Worm (Caenorhabditis elegans) whole organism, L1 larva: ENCODE data around the gene Y39E4A.1.
A peak's percentile ranks its signal among the peaks of the same experiment; 100 is the strongest.

ENCODE experiments used
- C16A3.4 ChIP-seq: fragments of 150-350 bp; optimal IDR thresholded peaks from 2 replicates; lab custom pipeline; 2014; ENCODE audit warnings: missing biosample characterization, missing genetic modification characterization
- F16B12.6 ChIP-seq: fragments of 150-350 bp; optimal IDR thresholded peaks from 2 replicates; lab custom pipeline; 2014; ENCODE audit warnings: missing biosample characterization, missing genetic modification characterization
- aha-1 ChIP-seq: fragments of 150-350 bp; optimal IDR thresholded peaks from 2 replicates; lab custom pipeline; 2014; ENCODE audit warnings: missing biosample characterization, missing genetic modification characterization
- alr-1 ChIP-seq: fragments of 200-800 bp; sonication (Bioruptor generic); optimal IDR thresholded peaks from 2 replicates; lab custom pipeline; 2018; ENCODE audit warnings: borderline replicate concordance, mild to moderate bottlenecking, missing genetic modification characterization, missing compliant biosample characterization
- blmp-1 ChIP-seq: fragments of 150-350 bp; optimal IDR thresholded peaks from 2 replicates; lab custom pipeline; 2014; ENCODE audit warnings: missing biosample characterization, missing genetic modification characterization
- ceh-8 ChIP-seq: fragments of 200-800 bp; sonication (Bioruptor generic); optimal IDR thresholded peaks from 2 replicates; lab custom pipeline; 2018; ENCODE audit warnings: mild to moderate bottlenecking, missing genetic modification characterization, moderate library complexity, missing compliant biosample characterization
- ceh-88 ChIP-seq: fragments of 200-800 bp; sonication (Bioruptor generic); IDR thresholded peaks from 2 replicates; pipeline ENCODE4 v1.3.6; 2022; ENCODE audit warnings: missing genetic modification characterization, missing compliant biosample characterization
- ceh-90 ChIP-seq: sonication (generic microtip); optimal IDR thresholded peaks from 2 replicates; lab custom pipeline; 2016; ENCODE audit warnings: missing genetic modification characterization, missing compliant biosample characterization
- dpl-1 ChIP-seq, 3 experiments: fragments of 150-350 bp in 2 of 3; sonication (generic microtip) in 1 of 3; optimal IDR thresholded peaks; 2 replicates each; lab custom pipeline; 2014 to 2017; ENCODE audit warnings: missing biosample characterization in 3 of 3, missing genetic modification characterization in 3 of 3, missing genetic modification reagents in 3 of 3
- dsc-1 ChIP-seq: sonication (generic microtip); optimal IDR thresholded peaks from 2 replicates; lab custom pipeline; 2016; ENCODE audit warnings: mild to moderate bottlenecking, missing genetic modification characterization, missing compliant biosample characterization
- efl-1 ChIP-seq, 4 experiments: fragments of 150-350 bp; optimal IDR thresholded peaks in 3 of 4; peaks in 1 of 4; 1 replicate in 1 of 4; 2 replicates in 3 of 4; lab custom pipeline; 2014; ENCODE audit warnings: missing biosample characterization in 2 of 4, missing genetic modification characterization in 2 of 4, missing genetic modification reagents in 2 of 4
- egl-27 ChIP-seq, 2 experiments: fragments of 150-350 bp in 1 of 2; sonication (generic microtip); optimal IDR thresholded peaks; 3 replicates each; lab custom pipeline; 2017 to 2018; ENCODE audit warnings: missing biosample characterization in 2 of 2, missing genetic modification characterization in 2 of 2, missing genetic modification reagents in 2 of 2
- elt-2 ChIP-seq: sonication (generic microtip); optimal IDR thresholded peaks from 2 replicates; lab custom pipeline; 2016; ENCODE audit warnings: missing genetic modification characterization, mild to moderate bottlenecking, inconsistent platforms, missing compliant biosample characterization, missing genetic modification reagents
- elt-3 ChIP-seq, 6 experiments: fragments of 150-350 bp in 1 of 6; sonication (generic microtip); optimal IDR thresholded peaks; 2 replicates each; lab custom pipeline; 2017 to 2018; ENCODE audit warnings: missing biosample characterization in 6 of 6, missing genetic modification characterization in 6 of 6, inconsistent platforms in 1 of 6
- fkh-10 ChIP-seq: sonication (generic microtip); optimal IDR thresholded peaks from 2 replicates; lab custom pipeline; 2017; ENCODE audit warnings: missing biosample characterization, missing genetic modification reagents, missing genetic modification characterization
- fkh-8 ChIP-seq: sonication (generic microtip); optimal IDR thresholded peaks from 2 replicates; lab custom pipeline; 2016; ENCODE audit warnings: mild to moderate bottlenecking, missing genetic modification characterization, missing compliant biosample characterization
- hlh-17 ChIP-seq: fragments of 200-800 bp; sonication (Bioruptor generic); optimal IDR thresholded peaks from 2 replicates; lab custom pipeline; 2018; ENCODE audit warnings: missing genetic modification characterization, mild to moderate bottlenecking, missing compliant biosample characterization, moderate library complexity, borderline replicate concordance
- hlh-4 ChIP-seq: sonication (generic microtip); optimal IDR thresholded peaks from 2 replicates; lab custom pipeline; 2016; ENCODE audit warnings: mild to moderate bottlenecking, missing genetic modification characterization, missing compliant biosample characterization
- hpl-2 ChIP-seq: fragments of 150-350 bp; optimal IDR thresholded peaks from 2 replicates; lab custom pipeline; 2014; ENCODE audit warnings: missing biosample characterization, missing genetic modification reagents, missing genetic modification characterization
- irx-1 ChIP-seq: sonication (generic microtip); optimal IDR thresholded peaks from 2 replicates; lab custom pipeline; 2016; ENCODE audit warnings: missing genetic modification characterization, missing compliant biosample characterization
- jun-1 ChIP-seq: fragments of 150-350 bp; optimal IDR thresholded peaks from 2 replicates; lab custom pipeline; 2014; ENCODE audit warnings: missing biosample characterization, missing genetic modification reagents, missing genetic modification characterization
- lin-13 ChIP-seq: fragments of 150-350 bp; optimal IDR thresholded peaks from 2 replicates; lab custom pipeline; 2014; ENCODE audit warnings: missing biosample characterization, missing genetic modification reagents, missing genetic modification characterization
- lin-35 ChIP-seq, 2 experiments: fragments of 150-350 bp; optimal IDR thresholded peaks; 2 replicates each; lab custom pipeline; 2014; ENCODE audit warnings: missing biosample characterization in 2 of 2, missing genetic modification characterization in 2 of 2, missing genetic modification reagents in 2 of 2
- lsy-2 ChIP-seq, 2 experiments: fragments of 150-350 bp; optimal IDR thresholded peaks; 2 replicates each; lab custom pipeline; 2014; ENCODE audit warnings: missing biosample characterization in 2 of 2, missing genetic modification characterization in 2 of 2
- mab-9 ChIP-seq: fragments of 200-800 bp; sonication (Bioruptor generic); IDR thresholded peaks from 2 replicates; pipeline ENCODE4 v1.3.6; 2022; ENCODE audit warnings: missing genetic modification reagents, missing genetic modification characterization, missing compliant biosample characterization
- mdl-1 ChIP-seq, 2 experiments: fragments of 150-350 bp; optimal IDR thresholded peaks; 2 replicates each; lab custom pipeline; 2014 to 2017; ENCODE audit warnings: missing biosample characterization in 2 of 2, missing genetic modification characterization in 2 of 2, inconsistent platforms in 1 of 2
- nhr-11 ChIP-seq: fragments of 150-350 bp; optimal IDR thresholded peaks from 2 replicates; lab custom pipeline; 2014; ENCODE audit warnings: missing biosample characterization, missing genetic modification characterization
- nhr-12 ChIP-seq: sonication (generic microtip); optimal IDR thresholded peaks from 2 replicates; lab custom pipeline; 2017; ENCODE audit warnings: missing biosample characterization, missing genetic modification characterization
- nhr-19 ChIP-seq: fragments of 200-800 bp; sonication (Bioruptor generic); conservative IDR thresholded peaks from 2 replicates; pipeline ENCODE4 v1.3.6; 2022; ENCODE audit warnings: missing genetic modification characterization, missing compliant biosample characterization
- nhr-20 ChIP-seq: sonication (generic microtip); optimal IDR thresholded peaks from 2 replicates; lab custom pipeline; 2016; ENCODE audit warnings: mild to moderate bottlenecking, missing genetic modification characterization, missing compliant biosample characterization
- nhr-47 ChIP-seq: sonication (generic microtip); optimal IDR thresholded peaks from 2 replicates; lab custom pipeline; 2016; ENCODE audit warnings: mild to moderate bottlenecking, missing genetic modification characterization, moderate library complexity, missing compliant biosample characterization
- nhr-71 ChIP-seq: sonication (generic microtip); optimal IDR thresholded peaks from 2 replicates; lab custom pipeline; 2016; ENCODE audit warnings: mild to moderate bottlenecking, missing genetic modification characterization, moderate library complexity, missing compliant biosample characterization
- nhr-77 ChIP-seq: fragments of 150-350 bp; optimal IDR thresholded peaks from 2 replicates; lab custom pipeline; 2014; ENCODE audit warnings: missing biosample characterization, missing genetic modification characterization
- nhr-85 ChIP-seq: sonication (generic microtip); peaks from one replicate; lab custom pipeline; 2016; ENCODE audit warnings: missing genetic modification characterization, inconsistent platforms, missing compliant biosample characterization
- nhr-90 ChIP-seq: sonication (generic microtip); optimal IDR thresholded peaks from 2 replicates; lab custom pipeline; 2016; ENCODE audit warnings: mild to moderate bottlenecking, missing genetic modification characterization, missing compliant biosample characterization; ENCODE audit not compliant: poor library complexity
- pag-3 ChIP-seq: sonication (generic microtip); optimal IDR thresholded peaks from 2 replicates; lab custom pipeline; 2017; ENCODE audit warnings: missing genetic modification characterization, mild to moderate bottlenecking, missing compliant biosample characterization, antibody characterized with exemption, borderline replicate concordance; ENCODE audit not compliant: insufficient read depth
- pax-3 ChIP-seq: fragments of 200-800 bp; sonication (Bioruptor generic); optimal IDR thresholded peaks from 2 replicates; lab custom pipeline; 2018; ENCODE audit warnings: mild to moderate bottlenecking, missing genetic modification characterization, moderate library complexity, missing compliant biosample characterization
- rnt-1 ChIP-seq: sonication (generic microtip); optimal IDR thresholded peaks from 2 replicates; lab custom pipeline; 2016; ENCODE audit warnings: mild to moderate bottlenecking, missing genetic modification characterization, moderate library complexity, missing compliant biosample characterization
- swsn-7 ChIP-seq: sonication (generic microtip); optimal IDR thresholded peaks from 2 replicates; lab custom pipeline; 2016; ENCODE audit warnings: missing genetic modification characterization, missing compliant biosample characterization
- tbx-2 ChIP-seq: sonication (generic microtip); optimal IDR thresholded peaks from 2 replicates; lab custom pipeline; 2016; ENCODE audit warnings: missing genetic modification characterization, missing compliant biosample characterization
- unc-62 ChIP-seq: fragments of 150-350 bp; optimal IDR thresholded peaks from 2 replicates; lab custom pipeline; 2014; ENCODE audit warnings: missing biosample characterization, missing genetic modification reagents, missing genetic modification characterization
- vab-15 ChIP-seq: sonication (generic microtip); optimal IDR thresholded peaks from 2 replicates; lab custom pipeline; 2017; ENCODE audit warnings: missing genotype, mild to moderate bottlenecking, missing genetic modification characterization, missing compliant biosample characterization
- zag-1 ChIP-seq: fragments of 150-350 bp; optimal IDR thresholded peaks from 2 replicates; lab custom pipeline; 2014; ENCODE audit warnings: missing biosample characterization, missing genetic modification characterization
- ztf-11 ChIP-seq, 2 experiments: sonication (generic microtip); optimal IDR thresholded peaks; 2 replicates each; lab custom pipeline; 2016 to 2017; ENCODE audit warnings: missing genetic modification characterization in 2 of 2, missing biosample characterization in 1 of 2, missing compliant biosample characterization in 1 of 2
- ztf-4 ChIP-seq: fragments of 150-350 bp; optimal IDR thresholded peaks from 2 replicates; lab custom pipeline; 2014; ENCODE audit warnings: missing biosample characterization, missing genetic modification characterization

Y39E4A.1 gene

ce11 chrIII:12952615-12953014, 1.4 kb downstream of the Y39E4A.1 start:
- TF ChIP-seq rnt-1 (no peak), ceh-8 (GFP tag; lab: Kevin White, UChicago) (no peak), mab-9 (no peak), lsy-2 (tag; optimal IDR thresholded peaks at IDR 0.05; lab: Kevin White, UChicago) (no peak), swsn-7 (tag; lab: Kevin White, UChicago) (no peak), fkh-8 (tag; lab: Kevin White, UChicago) (no peak), irx-1 (tag; lab: Kevin White, UChicago) (no peak), nhr-47 (tag; lab: Kevin White, UChicago) (no peak), unc-62 (GFP tag; lab: Kevin White, UChicago) (no peak), nhr-20 (tag; lab: Kevin White, UChicago) (no peak), elt-3 (tag; optimal IDR thresholded peaks at IDR 0.05; lab: Kevin White, UChicago) (no peak)

DNA sequence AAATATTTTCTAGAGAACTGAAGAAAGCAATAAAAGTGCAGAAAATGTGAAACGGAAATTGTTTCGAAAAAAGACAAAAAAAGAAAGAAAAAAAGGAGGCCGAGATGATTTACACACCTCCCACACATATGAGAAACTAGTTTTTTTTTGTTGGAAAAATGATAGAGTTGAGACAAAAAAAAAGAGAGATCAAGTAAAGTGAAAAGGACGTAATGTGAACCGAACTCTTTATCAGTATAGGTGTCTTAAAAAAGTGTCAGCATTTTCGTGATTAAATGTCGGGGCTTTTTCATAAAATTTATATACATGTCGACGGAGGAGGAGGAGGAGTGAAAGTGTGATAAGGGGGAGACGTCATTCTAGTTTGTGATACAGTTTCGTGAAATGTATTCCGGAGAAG, 8.1 kb downstream of the Y39E4A.1 start:
- TF ChIP-seq pag-3 (tag; lab: Kevin White, UChicago) = no peak
- no peak for TF ChIP-seq ceh-90
- TF ChIP-seq elt-3 (tag; optimal IDR thresholded peaks at IDR 0.05; lab: Kevin White, UChicago) = peak in 1 of 6 experiments; percentile 2
- TF ChIP-seq C16A3.4 = no peak
- no peak for TF ChIP-seq fkh-8 (tag; lab: Kevin White, UChicago)
- TF ChIP-seq ztf-4 = no peak
- TF ChIP-seq nhr-90 (tag; lab: Kevin White, UChicago) = peak; percentile 9
- TF ChIP-seq F16B12.6 (tag; lab: Kevin White, UChicago) = no peak
- TF ChIP-seq jun-1 (tag; lab: Kevin White, UChicago) = no peak
- no peak for TF ChIP-seq efl-1 (optimal IDR thresholded peaks at IDR 0.05; lab: Kevin White, UChicago)
- TF ChIP-seq efl-1 (GFP tag; optimal IDR thresholded peaks at IDR 0.05 in 1 of 2; lab: Kevin White, UChicago) = peak in 1 of 2 experiments; percentile 77
- TF ChIP-seq dpl-1 (GFP tag; optimal IDR thresholded peaks at IDR 0.05; lab: Kevin White, UChicago) = no peak
- TF ChIP-seq blmp-1 = peak; percentile 21
- TF ChIP-seq ceh-88 (GFP tag; lab: Robert Waterston, UW) = no peak
- TF ChIP-seq nhr-11 (tag; lab: Kevin White, UChicago) = no peak
- TF ChIP-seq nhr-85 = peak; percentile 18
- no peak for TF ChIP-seq aha-1 (tag; lab: Kevin White, UChicago)
- TF ChIP-seq hlh-4 (tag; lab: Kevin White, UChicago) = no peak
- no peak for TF ChIP-seq mab-9
- no peak for TF ChIP-seq pax-3
- TF ChIP-seq nhr-19 (GFP tag; lab: Robert Waterston, UW) = no peak
- no peak for TF ChIP-seq nhr-77 (tag; lab: Kevin White, UChicago)
- TF ChIP-seq hpl-2 (GFP tag; lab: Kevin White, UChicago) = no peak
- no peak for TF ChIP-seq dsc-1 (tag; lab: Kevin White, UChicago)
- no peak for TF ChIP-seq fkh-10 (GFP tag; lab: Kevin White, UChicago)
- TF ChIP-seq nhr-12 (tag; lab: Kevin White, UChicago) = no peak
- no peak for TF ChIP-seq mdl-1 (tag; optimal IDR thresholded peaks at IDR 0.05; lab: Kevin White, UChicago)
- peak; percentile 63 for TF ChIP-seq elt-2
- TF ChIP-seq alr-1 (tag; lab: Kevin White, UChicago) = no peak
- TF ChIP-seq lin-35 (GFP tag; optimal IDR thresholded peaks at IDR 0.05; lab: Kevin White, UChicago) = peak in 1 of 2 experiments; percentile 0
- no peak for TF ChIP-seq egl-27 (tag; optimal IDR thresholded peaks at IDR 0.05; lab: Kevin White, UChicago)
- no peak for TF ChIP-seq rnt-1
- no peak for TF ChIP-seq vab-15 (tag; lab: Kevin White, UChicago)
- no peak for TF ChIP-seq irx-1 (tag; lab: Kevin White, UChicago)

DNA sequence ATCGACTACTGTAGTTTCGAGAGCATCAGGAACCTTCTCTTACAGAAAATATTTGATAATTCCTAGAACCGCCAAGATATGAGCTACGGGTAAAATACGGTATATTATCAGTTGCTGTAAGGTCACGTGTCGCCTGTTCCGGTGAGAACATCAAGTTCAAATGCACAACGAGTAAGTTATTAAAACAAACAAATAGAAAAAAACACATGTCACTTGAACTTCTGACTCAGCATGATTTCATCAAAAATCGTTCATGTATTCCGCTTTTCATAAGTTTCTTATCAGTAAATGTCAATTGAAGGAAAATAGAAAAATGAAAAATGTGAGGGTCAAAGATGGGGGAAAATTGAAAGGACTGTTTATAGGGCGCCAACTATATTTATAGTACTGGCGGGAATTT, 9.5 kb downstream of the Y39E4A.1 start:
- TF ChIP-seq zag-1 (tag; lab: Kevin White, UChicago) (no peak), nhr-71 (tag; lab: Kevin White, UChicago) (no peak), elt-2 (peak; percentile 53), hlh-17 (GFP tag; lab: Kevin White, UChicago) (no peak), lin-13 (GFP tag; lab: Kevin White, UChicago) (no peak), tbx-2 (tag; lab: Kevin White, UChicago) (no peak), dsc-1 (tag; lab: Kevin White, UChicago) (no peak), ztf-11 (tag; optimal IDR thresholded peaks at IDR 0.05; lab: Kevin White, UChicago) (no peak), swsn-7 (tag; lab: Kevin White, UChicago) (no peak)
